Worm (Caenorhabditis elegans) whole organism, L4 larva: ENCODE results near the gene T03F7.6.

Experiments
- R02D3.7 ChIP-seq: fragments of 150-350 bp; sonication (generic microtip); optimal IDR thresholded peaks from 3 replicates; lab custom pipeline; 2014; ENCODE audit warnings: missing biosample characterization, missing genetic modification characterization
- ZK337.2 ChIP-seq: fragments of 200-800 bp; sonication (Bioruptor generic); IDR thresholded peaks from 2 replicates; pipeline ENCODE4 v1.3.6; 2022; ENCODE audit warnings: missing genetic modification reagents, missing genetic modification characterization, missing compliant biosample characterization
- aly-2 ChIP-seq: sonication (generic microtip); optimal IDR thresholded peaks from 2 replicates; lab custom pipeline; 2018; ENCODE audit warnings: missing biosample characterization, missing genetic modification characterization
- ceh-28 ChIP-seq: fragments of 150-350 bp; optimal IDR thresholded peaks from 2 replicates; lab custom pipeline; 2014; ENCODE audit warnings: missing biosample characterization, missing genetic modification reagents, missing genetic modification characterization
- ceh-62 ChIP-seq: sonication (generic microtip); optimal IDR thresholded peaks from 2 replicates; lab custom pipeline; 2017; ENCODE audit warnings: missing biosample characterization, missing genetic modification characterization
- daf-12 ChIP-seq: fragments of 150-350 bp; optimal IDR thresholded peaks from 2 replicates; lab custom pipeline; 2014; ENCODE audit warnings: missing biosample characterization, missing genetic modification reagents, missing genetic modification characterization
- fos-1 ChIP-seq: fragments of 150-350 bp; optimal IDR thresholded peaks from 2 replicates; lab custom pipeline; 2014; ENCODE audit warnings: missing biosample characterization, missing genetic modification characterization
- lin-15B ChIP-seq: fragments of 150-350 bp; sonication (generic microtip); optimal IDR thresholded peaks from 3 replicates; lab custom pipeline; 2014; ENCODE audit warnings: missing biosample characterization, missing genetic modification characterization
- lin-39 ChIP-seq: fragments of 150-350 bp; optimal IDR thresholded peaks from 2 replicates; lab custom pipeline; 2014; ENCODE audit warnings: missing biosample characterization, missing genetic modification reagents, missing genetic modification characterization
- mep-1 ChIP-seq: fragments of 150-350 bp; sonication (generic microtip); optimal IDR thresholded peaks from 3 replicates; lab custom pipeline; 2014; ENCODE audit warnings: missing biosample characterization, missing genetic modification characterization
- pqm-1 ChIP-seq: sonication (generic microtip); optimal IDR thresholded peaks from 2 replicates; lab custom pipeline; 2017; ENCODE audit warnings: missing biosample characterization, missing genetic modification characterization
- unc-130 ChIP-seq: sonication (generic microtip); optimal IDR thresholded peaks from 2 replicates; lab custom pipeline; 2016; ENCODE audit warnings: missing genetic modification reagents, missing genetic modification characterization, missing compliant biosample characterization
- unc-62 ChIP-seq, 3 experiments: fragments of 150-350 bp in 1 of 3; sonication (generic microtip); optimal IDR thresholded peaks in 2 of 3; peaks in 1 of 3; 1 replicate in 1 of 3; 2 replicates in 2 of 3; lab custom pipeline; 2014 to 2017; ENCODE audit warnings: missing biosample characterization in 3 of 3, missing genetic modification characterization in 3 of 3, missing genetic modification reagents in 3 of 3, missing genotype in 1 of 3
- zip-11 ChIP-seq: fragments of 200-800 bp; sonication (Bioruptor generic); IDR thresholded peaks from 2 replicates; pipeline ENCODE4 v1.3.6; 2022; ENCODE audit warnings: missing genetic modification characterization, missing compliant biosample characterization

ce11 chrV:11266681-11267080, 27.8 kb upstream of the T03F7.6 start, which contains the start of gene str-116:
- no peak for TF ChIP-seq ceh-62 (tag; lab: Kevin White, UChicago)
- no peak for TF ChIP-seq R02D3.7 (tag; lab: Kevin White, UChicago)
- TF ChIP-seq ZK337.2, result no peak
- no peak for TF ChIP-seq mep-1 (tag; lab: Kevin White, UChicago)
- TF ChIP-seq aly-2 (tag; lab: Kevin White, UChicago), result no peak
- no peak for TF ChIP-seq lin-39 (tag; lab: Kevin White, UChicago)
- TF ChIP-seq unc-130 (GFP tag; lab: Kevin White, UChicago), result no peak
- no peak for TF ChIP-seq lin-15B (tag; lab: Kevin White, UChicago)
- TF ChIP-seq ceh-28 (tag; lab: Kevin White, UChicago), result no peak
- no peak for TF ChIP-seq pqm-1
- TF ChIP-seq unc-62 (GFP tag; optimal IDR thresholded peaks at IDR 0.05 in 1 of 2; lab: Kevin White, UChicago), result no peak
- TF ChIP-seq unc-62 (tag; optimal IDR thresholded peaks at IDR 0.05; lab: Kevin White, UChicago), result no peak
- no peak for TF ChIP-seq zip-11 (GFP tag; lab: Robert Waterston, UW)
- TF ChIP-seq fos-1 (tag; lab: Kevin White, UChicago), result no peak
- TF ChIP-seq daf-12 (tag; lab: Kevin White, UChicago), result no peak
